Worm (Caenorhabditis elegans) whole organism, L1 larva: ENCODE measurements around the gene idpp-14.
A peak's percentile ranks its signal among the peaks of the same experiment; 100 is the strongest.

Experiments used
- blmp-1 ChIP-seq: fragments of 150-350 bp; optimal IDR thresholded peaks from 2 replicates; lab custom pipeline; 2014; ENCODE audit warnings: missing biosample characterization, missing genetic modification characterization
- ceh-63 ChIP-seq: fragments of 200-800 bp; sonication (Bioruptor generic); optimal IDR thresholded peaks from 2 replicates; lab custom pipeline; 2018; ENCODE audit warnings: mild to moderate bottlenecking, missing genetic modification characterization, missing compliant biosample characterization
- ceh-8 ChIP-seq: fragments of 200-800 bp; sonication (Bioruptor generic); optimal IDR thresholded peaks from 2 replicates; lab custom pipeline; 2018; ENCODE audit warnings: mild to moderate bottlenecking, missing genetic modification characterization, moderate library complexity, missing compliant biosample characterization
- ces-1 ChIP-seq: fragments of 150-350 bp; optimal IDR thresholded peaks from 2 replicates; lab custom pipeline; 2014; ENCODE audit warnings: missing biosample characterization, missing genetic modification reagents, missing genetic modification characterization
- dsc-1 ChIP-seq: sonication (generic microtip); optimal IDR thresholded peaks from 2 replicates; lab custom pipeline; 2016; ENCODE audit warnings: mild to moderate bottlenecking, missing genetic modification characterization, missing compliant biosample characterization
- efl-3 ChIP-seq: fragments of 200-800 bp; sonication (Bioruptor generic); optimal IDR thresholded peaks from 2 replicates; lab custom pipeline; 2018; ENCODE audit warnings: mild to moderate bottlenecking, missing genetic modification characterization, missing compliant biosample characterization
- egl-13 ChIP-seq: sonication (generic microtip); optimal IDR thresholded peaks from 2 replicates; lab custom pipeline; 2016; ENCODE audit warnings: missing genotype, missing genetic modification reagents, missing genetic modification characterization, missing compliant biosample characterization
- elt-2 ChIP-seq: sonication (generic microtip); optimal IDR thresholded peaks from 2 replicates; lab custom pipeline; 2016; ENCODE audit warnings: missing genetic modification characterization, mild to moderate bottlenecking, inconsistent platforms, missing compliant biosample characterization, missing genetic modification reagents
- ets-5 ChIP-seq: fragments of 200-800 bp; sonication (Bioruptor generic); IDR thresholded peaks from 2 replicates; pipeline ENCODE4 v1.3.6; 2022; ENCODE audit warnings: missing genetic modification characterization, missing compliant biosample characterization
- fkh-10 ChIP-seq: sonication (generic microtip); optimal IDR thresholded peaks from 2 replicates; lab custom pipeline; 2017; ENCODE audit warnings: missing biosample characterization, missing genetic modification reagents, missing genetic modification characterization
- fkh-4 ChIP-seq: sonication (generic microtip); optimal IDR thresholded peaks from 2 replicates; lab custom pipeline; 2016; ENCODE audit warnings: missing compliant biosample characterization, missing genetic modification characterization, borderline replicate concordance
- grh-1 ChIP-seq: fragments of 200-800 bp; sonication (Bioruptor generic); IDR thresholded peaks from 2 replicates; pipeline ENCODE4 v1.3.6; 2022; ENCODE audit warnings: missing genetic modification reagents, missing genetic modification characterization, missing compliant biosample characterization
- hlh-17 ChIP-seq: fragments of 200-800 bp; sonication (Bioruptor generic); optimal IDR thresholded peaks from 2 replicates; lab custom pipeline; 2018; ENCODE audit warnings: missing genetic modification characterization, mild to moderate bottlenecking, missing compliant biosample characterization, moderate library complexity, borderline replicate concordance
- lin-14 ChIP-seq: fragments of 200-800 bp; sonication (Bioruptor generic); optimal IDR thresholded peaks from 2 replicates; lab custom pipeline; 2018; ENCODE audit warnings: mild to moderate bottlenecking, missing genetic modification characterization, moderate library complexity, missing compliant biosample characterization
- lsy-2 ChIP-seq, 2 experiments: fragments of 150-350 bp; optimal IDR thresholded peaks; 2 replicates each; lab custom pipeline; 2014; ENCODE audit warnings: missing biosample characterization in 2 of 2, missing genetic modification characterization in 2 of 2
- mab-9 ChIP-seq: fragments of 200-800 bp; sonication (Bioruptor generic); IDR thresholded peaks from 2 replicates; pipeline ENCODE4 v1.3.6; 2022; ENCODE audit warnings: missing genetic modification reagents, missing genetic modification characterization, missing compliant biosample characterization
- nhr-12 ChIP-seq: sonication (generic microtip); optimal IDR thresholded peaks from 2 replicates; lab custom pipeline; 2017; ENCODE audit warnings: missing biosample characterization, missing genetic modification characterization
- nhr-19 ChIP-seq: fragments of 200-800 bp; sonication (Bioruptor generic); conservative IDR thresholded peaks from 2 replicates; pipeline ENCODE4 v1.3.6; 2022; ENCODE audit warnings: missing genetic modification characterization, missing compliant biosample characterization
- nhr-20 ChIP-seq: sonication (generic microtip); optimal IDR thresholded peaks from 2 replicates; lab custom pipeline; 2016; ENCODE audit warnings: mild to moderate bottlenecking, missing genetic modification characterization, missing compliant biosample characterization
- nhr-71 ChIP-seq: sonication (generic microtip); optimal IDR thresholded peaks from 2 replicates; lab custom pipeline; 2016; ENCODE audit warnings: mild to moderate bottlenecking, missing genetic modification characterization, moderate library complexity, missing compliant biosample characterization
- pax-3 ChIP-seq: fragments of 200-800 bp; sonication (Bioruptor generic); optimal IDR thresholded peaks from 2 replicates; lab custom pipeline; 2018; ENCODE audit warnings: mild to moderate bottlenecking, missing genetic modification characterization, moderate library complexity, missing compliant biosample characterization
- rnt-1 ChIP-seq: sonication (generic microtip); optimal IDR thresholded peaks from 2 replicates; lab custom pipeline; 2016; ENCODE audit warnings: mild to moderate bottlenecking, missing genetic modification characterization, moderate library complexity, missing compliant biosample characterization
- snpc-4 ChIP-seq: fragments of 150-350 bp; optimal IDR thresholded peaks from 2 replicates; lab custom pipeline; 2014; ENCODE audit warnings: missing biosample characterization, missing genetic modification characterization
- snu-23 ChIP-seq: sonication (generic microtip); optimal IDR thresholded peaks from 2 replicates; lab custom pipeline; 2016; ENCODE audit warnings: missing genetic modification characterization, missing compliant biosample characterization
- sox-4 ChIP-seq: sonication (generic microtip); optimal IDR thresholded peaks from 2 replicates; lab custom pipeline; 2016; ENCODE audit warnings: missing genetic modification characterization, missing compliant biosample characterization
- sptf-1 ChIP-seq: fragments of 150-350 bp; optimal IDR thresholded peaks from 2 replicates; lab custom pipeline; 2014; ENCODE audit warnings: missing biosample characterization, missing genetic modification characterization
- swsn-7 ChIP-seq: sonication (generic microtip); optimal IDR thresholded peaks from 2 replicates; lab custom pipeline; 2016; ENCODE audit warnings: missing genetic modification characterization, missing compliant biosample characterization
- tbx-2 ChIP-seq: sonication (generic microtip); optimal IDR thresholded peaks from 2 replicates; lab custom pipeline; 2016; ENCODE audit warnings: missing genetic modification characterization, missing compliant biosample characterization
- tlp-1 ChIP-seq: fragments of 150-350 bp; optimal IDR thresholded peaks from 2 replicates; lab custom pipeline; 2014; ENCODE audit warnings: missing biosample characterization, missing genetic modification characterization
- unc-30 ChIP-seq: sonication (generic microtip); optimal IDR thresholded peaks from 2 replicates; lab custom pipeline; 2017; ENCODE audit warnings: missing biosample characterization, missing genetic modification characterization
- unc-62 ChIP-seq: fragments of 150-350 bp; optimal IDR thresholded peaks from 2 replicates; lab custom pipeline; 2014; ENCODE audit warnings: missing biosample characterization, missing genetic modification reagents, missing genetic modification characterization
- unc-98 ChIP-seq: fragments of 200-800 bp; sonication (Bioruptor generic); IDR thresholded peaks from 2 replicates; pipeline ENCODE4 v1.3.6; 2022; ENCODE audit warnings: missing genetic modification characterization, missing compliant biosample characterization
- vab-15 ChIP-seq: sonication (generic microtip); optimal IDR thresholded peaks from 2 replicates; lab custom pipeline; 2017; ENCODE audit warnings: missing genotype, mild to moderate bottlenecking, missing genetic modification characterization, missing compliant biosample characterization
- ztf-11 ChIP-seq, 2 experiments: sonication (generic microtip); optimal IDR thresholded peaks; 2 replicates each; lab custom pipeline; 2016 to 2017; ENCODE audit warnings: missing genetic modification characterization in 2 of 2, missing biosample characterization in 1 of 2, missing compliant biosample characterization in 1 of 2
- ztf-4 ChIP-seq: fragments of 150-350 bp; optimal IDR thresholded peaks from 2 replicates; lab custom pipeline; 2014; ENCODE audit warnings: missing biosample characterization, missing genetic modification characterization

Gene idpp-14

ce11 chrX:16105863-16106262 is 23.7 kb downstream of the idpp-14 start:
- TF ChIP-seq tbx-2 (tag; lab: Kevin White, UChicago) (no peak), nhr-20 (tag; lab: Kevin White, UChicago) (no peak), nhr-71 (tag; lab: Kevin White, UChicago) (no peak), sox-4 (tag; lab: Kevin White, UChicago) (no peak), nhr-12 (no peak), efl-3 (GFP tag; lab: Kevin White, UChicago) (no peak), rnt-1 (tag; lab: Kevin White, UChicago) (no peak), ets-5 (GFP tag; lab: Robert Waterston, UW) (no peak), hlh-17 (GFP tag; lab: Kevin White, UChicago) (no peak), ceh-63 (no peak), mab-9 (no peak), dsc-1 (no peak), unc-30 (tag; lab: Kevin White, UChicago) (no peak), unc-62 (GFP tag; lab: Kevin White, UChicago) (no peak)

ce11 chrX:16112923-16113322 is 30.8 kb downstream of the idpp-14 start:
- peak; percentile 82 for TF ChIP-seq snpc-4 (tag; lab: Kevin White, UChicago)
- TF ChIP-seq nhr-12, result no peak
- TF ChIP-seq, all 84 proteins: peak for 1

- TF ChIP-seq sptf-1 (tag; lab: Kevin White, UChicago), result no peak
- no peak for TF ChIP-seq ceh-63
- no peak for TF ChIP-seq blmp-1 (tag; lab: Kevin White, UChicago)
- no peak for TF ChIP-seq ets-5 (GFP tag; lab: Robert Waterston, UW)
- no peak for TF ChIP-seq ceh-8 (GFP tag; lab: Kevin White, UChicago)
- no peak for TF ChIP-seq mab-9
- TF ChIP-seq ztf-11 (tag; optimal IDR thresholded peaks at IDR 0.05; lab: Kevin White, UChicago), result no peak
- TF ChIP-seq nhr-19 (GFP tag; lab: Robert Waterston, UW), result no peak
- no peak for TF ChIP-seq grh-1
- no peak for TF ChIP-seq swsn-7 (tag; lab: Kevin White, UChicago)
- peak; percentile 45 for TF ChIP-seq egl-13
- peak; percentile 29 for TF ChIP-seq fkh-4 (tag; lab: Kevin White, UChicago)
- peak; percentile 20 for TF ChIP-seq nhr-71 (tag; lab: Kevin White, UChicago)
- TF ChIP-seq vab-15 (tag; lab: Kevin White, UChicago), result no peak
- TF ChIP-seq elt-2, result no peak
- TF ChIP-seq ztf-4 (tag; lab: Kevin White, UChicago), result no peak
- TF ChIP-seq pax-3 (tag; lab: Kevin White, UChicago), result no peak
- TF ChIP-seq ces-1 (GFP tag; lab: Kevin White, UChicago), result no peak
- peak in 1 of 2 experiments; percentile 6 for TF ChIP-seq lsy-2 (tag; optimal IDR thresholded peaks at IDR 0.05; lab: Kevin White, UChicago)
- TF ChIP-seq unc-62 (GFP tag; lab: Kevin White, UChicago), result no peak
- peak; percentile 54 for TF ChIP-seq lin-14
- TF ChIP-seq tlp-1 (tag; lab: Kevin White, UChicago), result no peak
- no peak for TF ChIP-seq unc-98 (GFP tag; lab: Robert Waterston, UW)
- TF ChIP-seq, all 84 proteins: peak for 5
Observed at ce11 chrX:16113996-16114395, 31.8 kb downstream of the idpp-14 start.

- TF ChIP-seq ces-1 (GFP tag; lab: Kevin White, UChicago), result peak; percentile 31
- TF ChIP-seq tbx-2 (tag; lab: Kevin White, UChicago), result peak; percentile 59
- peak; percentile 41 for TF ChIP-seq fkh-10 (GFP tag; lab: Kevin White, UChicago)
- no peak for TF ChIP-seq efl-3 (GFP tag; lab: Kevin White, UChicago)
- TF ChIP-seq lsy-2 (tag; optimal IDR thresholded peaks at IDR 0.05; lab: Kevin White, UChicago), result peak in 1 of 2 experiments; percentile 13
- TF ChIP-seq snu-23 (GFP tag; lab: Kevin White, UChicago), result no peak
- TF ChIP-seq nhr-71 (tag; lab: Kevin White, UChicago), result peak; percentile 23
- TF ChIP-seq lin-14, result peak; percentile 73
- TF ChIP-seq, all 84 proteins: peak for 6
Observed at ce11 chrX:16116279-16116678, 34.1 kb downstream of the idpp-14 start.
